Worm (Caenorhabditis elegans) whole organism, L3 larva: ENCODE data around the gene str-77.

Experiments used
- R02D3.7 ChIP-seq: fragments of 150-350 bp; optimal IDR thresholded peaks from 2 replicates; lab custom pipeline; 2014; ENCODE audit warnings: missing biosample characterization, missing genetic modification characterization
- aly-2 ChIP-seq: fragments of 150-350 bp; optimal IDR thresholded peaks from 2 replicates; lab custom pipeline; 2014; ENCODE audit warnings: missing biosample characterization, missing genetic modification characterization
- ama-1 ChIP-seq: fragments of 150-350 bp; optimal IDR thresholded peaks from 2 replicates; lab custom pipeline; 2018
- ceh-16 ChIP-seq: sonication (generic microtip); optimal IDR thresholded peaks from 2 replicates; lab custom pipeline; 2017; ENCODE audit warnings: missing biosample characterization, missing genetic modification characterization
- ceh-28 ChIP-seq: fragments of 150-350 bp; optimal IDR thresholded peaks from 2 replicates; lab custom pipeline; 2014; ENCODE audit warnings: missing biosample characterization, missing genetic modification reagents, missing genetic modification characterization
- ceh-9 ChIP-seq: sonication (generic microtip); optimal IDR thresholded peaks from 2 replicates; lab custom pipeline; 2018; ENCODE audit warnings: missing biosample characterization, missing genetic modification characterization
- daf-12 ChIP-seq: fragments of 150-350 bp; optimal IDR thresholded peaks from 2 replicates; lab custom pipeline; 2014; ENCODE audit warnings: missing biosample characterization, missing genetic modification reagents, missing genetic modification characterization
- egl-27 ChIP-seq: sonication (generic microtip); optimal IDR thresholded peaks from 4 replicates; lab custom pipeline; 2017; ENCODE audit warnings: missing biosample characterization, missing genetic modification reagents, missing genetic modification characterization
- egl-5 ChIP-seq: fragments of 150-350 bp; optimal IDR thresholded peaks from 2 replicates; lab custom pipeline; 2017; ENCODE audit warnings: missing biosample characterization, missing genetic modification reagents, missing genetic modification characterization, inconsistent platforms
- elt-1 ChIP-seq: fragments of 150-350 bp; optimal IDR thresholded peaks from 2 replicates; lab custom pipeline; 2014; ENCODE audit warnings: missing biosample characterization, missing genetic modification characterization
- elt-2 ChIP-seq: sonication (generic microtip); optimal IDR thresholded peaks from 2 replicates; lab custom pipeline; 2016; ENCODE audit warnings: missing genetic modification reagents, mild to moderate bottlenecking, missing genetic modification characterization, missing compliant biosample characterization
- elt-3 ChIP-seq, 3 experiments: fragments of 150-350 bp in 1 of 3; sonication (generic microtip) in 2 of 3; optimal IDR thresholded peaks; 2 replicates in 2 of 3; 4 replicates in 1 of 3; lab custom pipeline; 2014 to 2017; ENCODE audit warnings: missing biosample characterization in 3 of 3, missing genetic modification characterization in 3 of 3
- eor-1 ChIP-seq, 2 experiments: fragments of 150-350 bp; optimal IDR thresholded peaks; 2 replicates each; lab custom pipeline; 2014 to 2018; ENCODE audit warnings: missing biosample characterization in 2 of 2, missing genetic modification characterization in 2 of 2
- fkh-10 ChIP-seq: sonication (generic microtip); optimal IDR thresholded peaks from 2 replicates; lab custom pipeline; 2017; ENCODE audit warnings: missing biosample characterization, missing genetic modification reagents, missing genetic modification characterization
- hmg-11 ChIP-seq: sonication (generic microtip); optimal IDR thresholded peaks from 2 replicates; lab custom pipeline; 2016; ENCODE audit warnings: missing genetic modification characterization, missing compliant biosample characterization
- lin-15B ChIP-seq: fragments of 150-350 bp; optimal IDR thresholded peaks from 2 replicates; lab custom pipeline; 2014; ENCODE audit warnings: missing biosample characterization, missing genetic modification characterization
- lin-39 ChIP-seq: fragments of 150-350 bp; optimal IDR thresholded peaks from 2 replicates; lab custom pipeline; 2018; ENCODE audit warnings: missing biosample characterization, missing genetic modification reagents, missing genetic modification characterization
- lsy-12 ChIP-seq: sonication (generic microtip); optimal IDR thresholded peaks from 2 replicates; lab custom pipeline; 2016; ENCODE audit warnings: mild to moderate bottlenecking, missing genetic modification characterization, missing compliant biosample characterization
- mdl-1 ChIP-seq: fragments of 150-350 bp; optimal IDR thresholded peaks from 2 replicates; lab custom pipeline; 2014; ENCODE audit warnings: missing biosample characterization, missing genetic modification characterization
- nhr-11 ChIP-seq: fragments of 150-350 bp; optimal IDR thresholded peaks from 2 replicates; lab custom pipeline; 2014; ENCODE audit warnings: missing biosample characterization, missing genetic modification characterization
- nhr-12 ChIP-seq: fragments of 150-350 bp; optimal IDR thresholded peaks from 2 replicates; lab custom pipeline; 2014; ENCODE audit warnings: missing biosample characterization, missing genetic modification characterization
- nhr-23 ChIP-seq: fragments of 150-350 bp; optimal IDR thresholded peaks from 2 replicates; lab custom pipeline; 2014; ENCODE audit warnings: missing biosample characterization, missing genetic modification reagents, missing genetic modification characterization
- nhr-237 ChIP-seq: fragments of 150-350 bp; optimal IDR thresholded peaks from 2 replicates; lab custom pipeline; 2014; ENCODE audit warnings: missing biosample characterization, missing genetic modification characterization
- nhr-25 ChIP-seq: sonication (generic microtip); optimal IDR thresholded peaks from 2 replicates; lab custom pipeline; 2017; ENCODE audit warnings: missing biosample characterization, missing genetic modification characterization
- nhr-28 ChIP-seq: fragments of 150-350 bp; optimal IDR thresholded peaks from 2 replicates; lab custom pipeline; 2014; ENCODE audit warnings: missing biosample characterization, missing genetic modification characterization
- nhr-76 ChIP-seq: fragments of 150-350 bp; sonication (generic microtip); optimal IDR thresholded peaks from 5 replicates; lab custom pipeline; 2014; ENCODE audit warnings: missing biosample characterization, missing genetic modification characterization
- nhr-77 ChIP-seq: fragments of 150-350 bp; optimal IDR thresholded peaks from 2 replicates; lab custom pipeline; 2014; ENCODE audit warnings: missing biosample characterization, missing genetic modification characterization
- pha-4 ChIP-seq: fragments of 150-350 bp; optimal IDR thresholded peaks from 2 replicates; lab custom pipeline; 2014; ENCODE audit warnings: missing biosample characterization, missing genetic modification reagents, missing genetic modification characterization
- pqm-1 ChIP-seq: fragments of 150-350 bp; optimal IDR thresholded peaks from 2 replicates; lab custom pipeline; 2017; ENCODE audit warnings: missing biosample characterization, missing genetic modification characterization, inconsistent platforms
- sea-2 ChIP-seq: fragments of 150-350 bp; sonication (generic microtip); optimal IDR thresholded peaks from 4 replicates; lab custom pipeline; 2014; ENCODE audit warnings: missing biosample characterization, missing genetic modification reagents, missing genetic modification characterization
- snpc-4 ChIP-seq: fragments of 150-350 bp; optimal IDR thresholded peaks from 2 replicates; lab custom pipeline; 2014; ENCODE audit warnings: missing biosample characterization, missing genetic modification characterization
- tbx-2 ChIP-seq: sonication (generic microtip); optimal IDR thresholded peaks from 2 replicates; lab custom pipeline; 2016; ENCODE audit warnings: mild to moderate bottlenecking, missing genetic modification characterization, missing compliant biosample characterization
- unc-39 ChIP-seq: sonication (generic microtip); optimal IDR thresholded peaks from 4 replicates; lab custom pipeline; 2017; ENCODE audit warnings: missing biosample characterization, missing genetic modification characterization
- unc-62 ChIP-seq: fragments of 150-350 bp; sonication (generic microtip); optimal IDR thresholded peaks from 4 replicates; lab custom pipeline; 2014; ENCODE audit warnings: missing biosample characterization, missing genetic modification reagents, missing genetic modification characterization
- ztf-11 ChIP-seq: fragments of 150-350 bp; optimal IDR thresholded peaks from 2 replicates; lab custom pipeline; 2014; ENCODE audit warnings: missing biosample characterization, missing genetic modification characterization
- ztf-4 ChIP-seq: fragments of 150-350 bp; optimal IDR thresholded peaks from 2 replicates; lab custom pipeline; 2014; ENCODE audit warnings: missing biosample characterization, missing genetic modification characterization

str-77 gene

DNA sequence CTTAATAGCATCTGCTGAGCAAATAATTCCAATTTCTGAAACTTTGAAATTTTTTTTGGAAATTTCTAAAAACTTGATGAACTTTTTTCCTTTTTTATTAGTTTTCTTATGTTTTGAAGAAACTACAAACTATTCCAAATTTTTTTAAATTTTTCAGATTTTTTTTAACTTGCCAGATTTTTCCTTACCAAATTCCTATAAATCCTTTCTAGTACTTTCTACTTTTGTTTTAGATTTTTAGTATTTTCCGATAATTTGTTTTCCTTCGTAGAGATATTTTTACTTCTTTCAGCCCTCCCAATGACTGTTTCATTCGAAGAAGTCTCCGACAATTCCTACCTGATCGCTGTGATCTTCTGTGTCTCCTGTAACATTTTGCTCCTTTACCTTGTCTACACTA is at the start of gene str-77:
TSS of gene str-77 (plus strand) at position 301 of the 400 bp plus-strand sequence.
- TF ChIP-seq nhr-77 (tag; lab: Kevin White, UChicago) (no peak), nhr-237 (tag; lab: Kevin White, UChicago) (no peak), elt-1 (no peak), lin-15B (tag; lab: Kevin White, UChicago) (no peak), nhr-28 (no peak), mdl-1 (tag; lab: Kevin White, UChicago) (no peak), lin-39 (tag; lab: Kevin White, UChicago) (no peak), fkh-10 (no peak), egl-27 (no peak)

DNA sequence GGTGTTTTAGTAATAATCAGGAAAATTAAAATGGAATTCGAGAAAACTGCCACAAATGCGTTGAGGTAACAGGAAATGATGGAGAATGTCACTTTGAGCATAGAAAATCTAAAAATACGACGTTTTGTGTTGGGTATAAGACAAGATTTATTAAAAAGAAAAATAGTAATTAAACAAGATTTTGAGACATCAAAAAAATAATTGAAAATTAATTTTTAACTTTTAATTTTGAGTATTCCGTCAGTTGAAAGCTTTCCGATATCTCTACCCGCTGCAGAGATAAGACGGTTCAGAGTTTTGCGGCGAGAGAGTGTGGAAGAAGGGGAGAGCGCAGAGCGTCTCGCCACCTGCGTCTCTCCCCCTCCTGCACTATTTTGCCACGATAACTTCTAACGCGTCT is 45.4 kb upstream of the str-77 start, which contains the start of gene str-93:
TSS of gene str-93 (minus strand) at position 101 of the 400 bp plus-strand sequence.
- TF ChIP-seq sea-2 (GFP tag; lab: Kevin White, UChicago) (no peak), mdl-1 (tag; lab: Kevin White, UChicago) (no peak)
- TF ChIP-seq, all 47 proteins: peak for 0

DNA sequence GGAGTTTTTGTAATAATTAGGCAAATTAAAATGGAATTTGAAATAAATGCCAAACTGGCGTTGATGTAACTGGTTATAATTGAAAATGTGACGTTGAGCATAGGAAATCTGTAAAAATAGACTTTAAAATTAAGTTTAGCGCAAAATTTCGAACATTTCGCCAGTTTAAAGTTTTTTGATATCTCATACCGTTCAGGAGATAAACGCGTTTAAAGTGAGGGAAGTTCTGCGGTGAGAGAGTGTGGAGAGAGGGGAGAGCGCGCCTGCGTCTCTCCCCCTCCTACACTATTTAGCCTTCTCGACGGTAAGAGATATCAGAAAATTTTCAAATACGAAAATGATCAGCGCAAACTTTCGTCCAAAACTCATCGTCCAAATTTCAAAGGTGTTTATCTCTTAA is 42.2 kb upstream of the str-77 start, which contains the start of gene str-92:
TSS of gene str-92 (minus strand) at position 101 of the 400 bp plus-strand sequence.
- TF ChIP-seq nhr-12 (tag; lab: Kevin White, UChicago), result no peak
- no peak for TF ChIP-seq ztf-11 (tag; lab: Kevin White, UChicago)
- TF ChIP-seq ceh-16 (tag; lab: Kevin White, UChicago), result no peak
- no peak for TF ChIP-seq daf-12 (tag; lab: Kevin White, UChicago)
- no peak for TF ChIP-seq unc-39 (tag; lab: Kevin White, UChicago)
- TF ChIP-seq R02D3.7 (tag; lab: Kevin White, UChicago), result no peak
- TF ChIP-seq ceh-28 (tag; lab: Kevin White, UChicago), result no peak
- no peak for TF ChIP-seq tbx-2 (tag; lab: Kevin White, UChicago)
- no peak for TF ChIP-seq elt-2 (tag; lab: Kevin White, UChicago)
- TF ChIP-seq unc-62 (GFP tag; lab: Kevin White, UChicago), result no peak
- no peak for TF ChIP-seq egl-5 (tag; lab: Kevin White, UChicago)
- no peak for TF ChIP-seq pha-4

DNA sequence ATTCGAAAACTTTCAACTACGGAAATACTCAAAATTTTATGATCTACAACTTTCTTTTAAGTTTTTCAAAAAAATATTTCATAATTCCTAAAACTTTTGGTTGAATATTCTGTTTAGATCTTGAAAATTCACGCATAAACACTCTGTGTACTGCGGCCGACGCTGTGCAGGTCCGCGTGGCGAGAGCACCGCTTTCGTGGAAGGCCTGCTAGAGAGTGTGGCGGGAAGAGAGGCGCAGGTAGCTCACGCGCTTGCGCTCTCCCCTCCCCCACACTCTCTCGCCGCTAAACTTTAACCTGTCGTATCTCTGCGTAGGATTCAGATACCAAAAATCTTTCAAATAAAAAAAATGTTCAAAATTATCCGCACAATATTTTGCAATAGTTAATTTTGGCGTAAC is 35.5 kb upstream of the str-77 start:
- TF ChIP-seq nhr-12 (tag; lab: Kevin White, UChicago), result no peak
- no peak for TF ChIP-seq hmg-11 (tag; lab: Kevin White, UChicago)
- TF ChIP-seq ztf-11 (tag; lab: Kevin White, UChicago), result no peak
- TF ChIP-seq unc-62 (GFP tag; lab: Kevin White, UChicago), result no peak
- TF ChIP-seq, all 47 proteins: peak for 0

DNA sequence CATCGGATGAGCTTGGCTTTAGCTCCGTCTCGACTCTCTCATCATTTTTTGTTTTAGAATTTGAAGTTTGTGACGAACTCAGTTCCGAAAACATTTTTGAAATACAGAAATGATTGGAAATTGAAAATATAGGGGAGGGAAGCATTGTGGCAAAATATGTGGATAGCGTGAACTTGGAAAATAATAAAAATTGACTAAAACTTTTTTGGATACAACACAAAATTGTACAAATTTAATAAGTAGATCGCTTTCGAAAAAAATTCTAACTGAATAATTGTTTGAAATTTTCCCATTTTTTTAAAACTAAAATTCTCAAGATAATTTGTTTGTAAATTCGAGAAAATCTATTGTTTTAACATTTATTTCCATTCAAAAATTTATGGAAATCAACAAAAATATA is 35.0 kb upstream of the str-77 start, which contains the start of gene F59A1.15:
TSS of gene F59A1.15 (minus strand) at position 101 of the 400 bp plus-strand sequence.
- TF ChIP-seq elt-1, result no peak
- no peak for TF ChIP-seq nhr-237 (tag; lab: Kevin White, UChicago)
- no peak for TF ChIP-seq ceh-16 (tag; lab: Kevin White, UChicago)
- TF ChIP-seq ztf-11 (tag; lab: Kevin White, UChicago), result no peak
- TF ChIP-seq elt-2 (tag; lab: Kevin White, UChicago), result no peak
- TF ChIP-seq hmg-11 (tag; lab: Kevin White, UChicago), result no peak
- TF ChIP-seq ceh-28 (tag; lab: Kevin White, UChicago), result no peak
- no peak for TF ChIP-seq nhr-76 (tag; lab: Kevin White, UChicago)
- TF ChIP-seq aly-2, result no peak
- no peak for TF ChIP-seq snpc-4 (tag; lab: Kevin White, UChicago)
- TF ChIP-seq elt-3 (tag; optimal IDR thresholded peaks at IDR 0.05; lab: Kevin White, UChicago), result no peak
- TF ChIP-seq unc-62 (GFP tag; lab: Kevin White, UChicago), result no peak

DNA sequence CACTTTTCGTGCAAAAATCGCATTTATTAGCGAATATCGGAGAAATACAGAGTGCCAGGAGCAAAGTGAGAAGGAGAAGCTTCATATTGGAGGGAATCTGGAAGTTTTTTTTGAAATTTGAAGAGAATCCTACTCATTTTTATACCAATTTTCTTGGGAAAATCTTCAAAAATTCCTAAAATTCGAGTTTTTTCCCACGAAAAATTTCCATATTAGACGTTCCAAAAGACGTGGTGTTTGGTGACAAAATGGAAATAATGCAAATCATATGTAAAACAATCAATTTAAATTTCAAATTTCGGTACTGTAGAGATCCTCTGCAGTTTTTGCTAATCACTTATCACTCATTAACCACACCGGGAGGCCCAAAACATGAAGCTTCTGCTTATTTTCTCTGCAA is 33.9 kb upstream of the str-77 start, which contains the start of the genes F59A1.16 and F59A1.6:
TSS of gene F59A1.16 (minus strand) at position 101 of the 400 bp plus-strand sequence.
TSS of gene F59A1.6 (plus strand) at position 285 of the 400 bp plus-strand sequence.
- TF ChIP-seq fkh-10 (no peak), ztf-4 (tag; lab: Kevin White, UChicago) (no peak), eor-1 (tag; optimal IDR thresholded peaks at IDR 0.05; lab: Kevin White, UChicago) (no peak), nhr-77 (tag; lab: Kevin White, UChicago) (no peak), ama-1 (lab: Kevin White, UChicago) (no peak), pqm-1 (tag; lab: Kevin White, UChicago) (no peak), nhr-25 (tag; lab: Kevin White, UChicago) (no peak), nhr-23 (tag; lab: Kevin White, UChicago) (no peak), hmg-11 (tag; lab: Kevin White, UChicago) (no peak), elt-2 (tag; lab: Kevin White, UChicago) (no peak), egl-5 (tag; lab: Kevin White, UChicago) (no peak), lin-39 (tag; lab: Kevin White, UChicago) (no peak), nhr-11 (tag; lab: Kevin White, UChicago) (no peak), aly-2 (no peak), elt-1 (no peak), egl-27 (no peak), nhr-76 (tag; lab: Kevin White, UChicago) (no peak), R02D3.7 (tag; lab: Kevin White, UChicago) (no peak), ceh-9 (tag; lab: Kevin White, UChicago) (no peak), lsy-12 (tag; lab: Kevin White, UChicago) (no peak)
